Worm (Caenorhabditis elegans) whole organism, L3 larva: ENCODE data around the gene arl-6.

Source experiments
- R02D3.7 ChIP-seq: fragments of 150-350 bp; optimal IDR thresholded peaks from 2 replicates; lab custom pipeline; 2014; ENCODE audit warnings: missing biosample characterization, missing genetic modification characterization
- ZK546.5 ChIP-seq: sonication (generic microtip); optimal IDR thresholded peaks from 2 replicates; lab custom pipeline; 2017; ENCODE audit warnings: missing biosample characterization, missing genetic modification characterization
- ama-1 ChIP-seq: fragments of 150-350 bp; optimal IDR thresholded peaks from 2 replicates; lab custom pipeline; 2018
- ceh-16 ChIP-seq: sonication (generic microtip); optimal IDR thresholded peaks from 2 replicates; lab custom pipeline; 2017; ENCODE audit warnings: missing biosample characterization, missing genetic modification characterization
- ceh-28 ChIP-seq: fragments of 150-350 bp; optimal IDR thresholded peaks from 2 replicates; lab custom pipeline; 2014; ENCODE audit warnings: missing biosample characterization, missing genetic modification reagents, missing genetic modification characterization
- ceh-82 ChIP-seq: fragments of 150-350 bp; optimal IDR thresholded peaks from 2 replicates; lab custom pipeline; 2014; ENCODE audit warnings: missing biosample characterization, missing genetic modification characterization
- ceh-9 ChIP-seq: sonication (generic microtip); optimal IDR thresholded peaks from 2 replicates; lab custom pipeline; 2018; ENCODE audit warnings: missing biosample characterization, missing genetic modification characterization
- daf-12 ChIP-seq: fragments of 150-350 bp; optimal IDR thresholded peaks from 2 replicates; lab custom pipeline; 2014; ENCODE audit warnings: missing biosample characterization, missing genetic modification reagents, missing genetic modification characterization
- egl-27 ChIP-seq: sonication (generic microtip); optimal IDR thresholded peaks from 4 replicates; lab custom pipeline; 2017; ENCODE audit warnings: missing biosample characterization, missing genetic modification reagents, missing genetic modification characterization
- egl-5 ChIP-seq: fragments of 150-350 bp; optimal IDR thresholded peaks from 2 replicates; lab custom pipeline; 2017; ENCODE audit warnings: missing biosample characterization, missing genetic modification reagents, missing genetic modification characterization, inconsistent platforms
- elt-2 ChIP-seq: sonication (generic microtip); optimal IDR thresholded peaks from 2 replicates; lab custom pipeline; 2016; ENCODE audit warnings: missing genetic modification reagents, mild to moderate bottlenecking, missing genetic modification characterization, missing compliant biosample characterization
- eor-1 ChIP-seq, 2 experiments: fragments of 150-350 bp; optimal IDR thresholded peaks; 2 replicates each; lab custom pipeline; 2014 to 2018; ENCODE audit warnings: missing biosample characterization in 2 of 2, missing genetic modification characterization in 2 of 2
- fkh-10 ChIP-seq: sonication (generic microtip); optimal IDR thresholded peaks from 2 replicates; lab custom pipeline; 2017; ENCODE audit warnings: missing biosample characterization, missing genetic modification reagents, missing genetic modification characterization
- fkh-2 ChIP-seq: fragments of 150-350 bp; optimal IDR thresholded peaks from 2 replicates; lab custom pipeline; 2014; ENCODE audit warnings: missing biosample characterization, missing genetic modification reagents, missing genetic modification characterization
- fos-1 ChIP-seq: fragments of 150-350 bp; optimal IDR thresholded peaks from 2 replicates; lab custom pipeline; 2014; ENCODE audit warnings: missing biosample characterization, missing genetic modification characterization
- hmg-11 ChIP-seq: sonication (generic microtip); optimal IDR thresholded peaks from 2 replicates; lab custom pipeline; 2016; ENCODE audit warnings: missing genetic modification characterization, missing compliant biosample characterization
- jun-1 ChIP-seq: fragments of 150-350 bp; optimal IDR thresholded peaks from 2 replicates; lab custom pipeline; 2014; ENCODE audit warnings: missing biosample characterization, missing genetic modification reagents, missing genetic modification characterization
- lin-15B ChIP-seq: fragments of 150-350 bp; optimal IDR thresholded peaks from 2 replicates; lab custom pipeline; 2014; ENCODE audit warnings: missing biosample characterization, missing genetic modification characterization
- lin-39 ChIP-seq: fragments of 150-350 bp; optimal IDR thresholded peaks from 2 replicates; lab custom pipeline; 2018; ENCODE audit warnings: missing biosample characterization, missing genetic modification reagents, missing genetic modification characterization
- lsy-12 ChIP-seq: sonication (generic microtip); optimal IDR thresholded peaks from 2 replicates; lab custom pipeline; 2016; ENCODE audit warnings: mild to moderate bottlenecking, missing genetic modification characterization, missing compliant biosample characterization
- mml-1 ChIP-seq: fragments of 150-350 bp; sonication (generic microtip); optimal IDR thresholded peaks from 3 replicates; lab custom pipeline; 2014; ENCODE audit warnings: missing biosample characterization, missing genetic modification characterization
- nhr-11 ChIP-seq: fragments of 150-350 bp; optimal IDR thresholded peaks from 2 replicates; lab custom pipeline; 2014; ENCODE audit warnings: missing biosample characterization, missing genetic modification characterization
- nhr-12 ChIP-seq: fragments of 150-350 bp; optimal IDR thresholded peaks from 2 replicates; lab custom pipeline; 2014; ENCODE audit warnings: missing biosample characterization, missing genetic modification characterization
- nhr-23 ChIP-seq: fragments of 150-350 bp; optimal IDR thresholded peaks from 2 replicates; lab custom pipeline; 2014; ENCODE audit warnings: missing biosample characterization, missing genetic modification reagents, missing genetic modification characterization
- nhr-237 ChIP-seq: fragments of 150-350 bp; optimal IDR thresholded peaks from 2 replicates; lab custom pipeline; 2014; ENCODE audit warnings: missing biosample characterization, missing genetic modification characterization
- nhr-25 ChIP-seq: sonication (generic microtip); optimal IDR thresholded peaks from 2 replicates; lab custom pipeline; 2017; ENCODE audit warnings: missing biosample characterization, missing genetic modification characterization
- nhr-28 ChIP-seq: fragments of 150-350 bp; optimal IDR thresholded peaks from 2 replicates; lab custom pipeline; 2014; ENCODE audit warnings: missing biosample characterization, missing genetic modification characterization
- nhr-76 ChIP-seq: fragments of 150-350 bp; sonication (generic microtip); optimal IDR thresholded peaks from 5 replicates; lab custom pipeline; 2014; ENCODE audit warnings: missing biosample characterization, missing genetic modification characterization
- nhr-77 ChIP-seq: fragments of 150-350 bp; optimal IDR thresholded peaks from 2 replicates; lab custom pipeline; 2014; ENCODE audit warnings: missing biosample characterization, missing genetic modification characterization
- pha-4 ChIP-seq: fragments of 150-350 bp; optimal IDR thresholded peaks from 2 replicates; lab custom pipeline; 2014; ENCODE audit warnings: missing biosample characterization, missing genetic modification reagents, missing genetic modification characterization
- pqm-1 ChIP-seq: fragments of 150-350 bp; optimal IDR thresholded peaks from 2 replicates; lab custom pipeline; 2017; ENCODE audit warnings: missing biosample characterization, missing genetic modification characterization, inconsistent platforms
- sea-2 ChIP-seq: fragments of 150-350 bp; sonication (generic microtip); optimal IDR thresholded peaks from 4 replicates; lab custom pipeline; 2014; ENCODE audit warnings: missing biosample characterization, missing genetic modification reagents, missing genetic modification characterization
- skn-1 ChIP-seq: fragments of 150-350 bp; optimal IDR thresholded peaks from 2 replicates; lab custom pipeline; 2014; ENCODE audit warnings: missing biosample characterization, missing genetic modification characterization
- snpc-4 ChIP-seq: fragments of 150-350 bp; optimal IDR thresholded peaks from 2 replicates; lab custom pipeline; 2014; ENCODE audit warnings: missing biosample characterization, missing genetic modification characterization
- tbx-2 ChIP-seq: sonication (generic microtip); optimal IDR thresholded peaks from 2 replicates; lab custom pipeline; 2016; ENCODE audit warnings: mild to moderate bottlenecking, missing genetic modification characterization, missing compliant biosample characterization
- unc-39 ChIP-seq: sonication (generic microtip); optimal IDR thresholded peaks from 4 replicates; lab custom pipeline; 2017; ENCODE audit warnings: missing biosample characterization, missing genetic modification characterization
- zag-1 ChIP-seq: fragments of 150-350 bp; optimal IDR thresholded peaks from 2 replicates; lab custom pipeline; 2014; ENCODE audit warnings: missing biosample characterization, missing genetic modification characterization
- ztf-11 ChIP-seq: fragments of 150-350 bp; optimal IDR thresholded peaks from 2 replicates; lab custom pipeline; 2014; ENCODE audit warnings: missing biosample characterization, missing genetic modification characterization
- ztf-4 ChIP-seq: fragments of 150-350 bp; optimal IDR thresholded peaks from 2 replicates; lab custom pipeline; 2014; ENCODE audit warnings: missing biosample characterization, missing genetic modification characterization

Gene arl-6

ce11 chrIII:4814730-4815129 is at the start of gene arl-6:
TSS of gene arl-6 (minus strand) at chrIII:4814830.
- TF ChIP-seq jun-1 (tag; lab: Kevin White, UChicago): no peak
- TF ChIP-seq fkh-2: no peak
- TF ChIP-seq nhr-11: no peak
- no peak for TF ChIP-seq nhr-25 (tag; lab: Kevin White, UChicago)
- no peak for TF ChIP-seq zag-1 (tag; lab: Kevin White, UChicago)
- no peak for TF ChIP-seq eor-1 (tag; optimal IDR thresholded peaks at IDR 0.05; lab: Kevin White, UChicago)
- TF ChIP-seq elt-2: no peak
- no peak for TF ChIP-seq egl-5 (tag; lab: Kevin White, UChicago)
- no peak for TF ChIP-seq snpc-4 (tag; lab: Kevin White, UChicago)
- no peak for TF ChIP-seq nhr-76
- no peak for TF ChIP-seq skn-1 (tag; lab: Kevin White, UChicago)
- no peak for TF ChIP-seq daf-12 (tag; lab: Kevin White, UChicago)

- no peak for TF ChIP-seq nhr-23
- no peak for TF ChIP-seq hmg-11 (tag; lab: Kevin White, UChicago)
- TF ChIP-seq ama-1 (lab: Kevin White, UChicago): no peak
- no peak for TF ChIP-seq nhr-11
- TF ChIP-seq snpc-4 (tag; lab: Kevin White, UChicago): no peak
- no peak for TF ChIP-seq daf-12 (tag; lab: Kevin White, UChicago)
- TF ChIP-seq R02D3.7 (tag; lab: Kevin White, UChicago): no peak
- TF ChIP-seq tbx-2 (tag; lab: Kevin White, UChicago): no peak
- TF ChIP-seq nhr-28: no peak
- TF ChIP-seq fkh-10 (GFP tag; lab: Kevin White, UChicago): no peak
- TF ChIP-seq skn-1 (tag; lab: Kevin White, UChicago): no peak
- TF ChIP-seq sea-2 (GFP tag; lab: Kevin White, UChicago): no peak
- no peak for TF ChIP-seq fkh-2
- no peak for TF ChIP-seq ZK546.5 (tag; lab: Kevin White, UChicago)
- no peak for TF ChIP-seq fos-1
- TF ChIP-seq nhr-77 (tag; lab: Kevin White, UChicago): no peak
Measured at ce11 chrIII:4863127-4863526, 48.5 kb upstream of the arl-6 start, which contains the start of gene coq-8. TSS of gene coq-8 (plus strand) at chrIII:4863427.

- no peak for TF ChIP-seq fkh-2
- peak; percentile 1 for TF ChIP-seq lin-15B (tag; lab: Kevin White, UChicago)
- TF ChIP-seq, all 47 proteins: peak for 1
Measured at ce11 chrIII:4861744-4862401, 47.2 kb upstream of the arl-6 start, which contains the start of the genes C35D10.10 and C35D10.5. TSS of gene C35D10.10 (minus strand) at chrIII:4861794. TSS of gene C35D10.5 (plus strand) at chrIII:4862351.

ce11 chrIII:4859039-4859438 is 44.4 kb upstream of the arl-6 start, which contains the start of gene C35D10.6:
TSS of gene C35D10.6 (plus strand) at chrIII:4859339.
- TF ChIP-seq pha-4 (no peak), egl-5 (tag; lab: Kevin White, UChicago) (no peak), ceh-28 (no peak), nhr-237 (no peak)

ce11 chrIII:4856992-4857391 is 42.4 kb upstream of the arl-6 start:
- TF ChIP-seq ceh-16 (tag; lab: Kevin White, UChicago) (no peak), nhr-12 (tag; lab: Kevin White, UChicago) (no peak), lin-39 (tag; lab: Kevin White, UChicago) (no peak), ceh-82 (tag; lab: Kevin White, UChicago) (no peak), ztf-4 (tag; lab: Kevin White, UChicago) (no peak), egl-5 (tag; lab: Kevin White, UChicago) (no peak), pha-4 (no peak), tbx-2 (tag; lab: Kevin White, UChicago) (no peak), unc-39 (tag; lab: Kevin White, UChicago) (no peak)

- no peak for TF ChIP-seq pha-4
- TF ChIP-seq egl-27 (tag; lab: Kevin White, UChicago): no peak
- TF ChIP-seq egl-5 (tag; lab: Kevin White, UChicago): no peak
- TF ChIP-seq daf-12 (tag; lab: Kevin White, UChicago): no peak
- no peak for TF ChIP-seq lin-39 (tag; lab: Kevin White, UChicago)
- no peak for TF ChIP-seq pqm-1
- no peak for TF ChIP-seq ceh-9
- TF ChIP-seq ceh-28: no peak
- TF ChIP-seq ztf-11 (tag; lab: Kevin White, UChicago): no peak
- no peak for TF ChIP-seq lsy-12
- TF ChIP-seq mml-1 (tag; lab: Kevin White, UChicago): no peak
- TF ChIP-seq, all 47 proteins: peak for 0
Measured at ce11 chrIII:4856109-4856508, 41.5 kb upstream of the arl-6 start, which contains the start of gene C35D10.7. TSS of gene C35D10.7 (plus strand) at chrIII:4856193.
